Worm (Caenorhabditis elegans) whole organism, late embryonic: ENCODE measurements around the gene ZK1067.4.

Experiments used
- C08G9.2 ChIP-seq: sonication (generic microtip); optimal IDR thresholded peaks from 2 replicates; lab custom pipeline; 2016; ENCODE audit warnings: mild to moderate bottlenecking, missing genetic modification characterization, moderate library complexity, missing compliant biosample characterization
- F13H6.1 ChIP-seq: sonication (generic microtip); optimal IDR thresholded peaks from 2 replicates; lab custom pipeline; 2016; ENCODE audit warnings: missing genetic modification characterization, missing compliant biosample characterization
- K02D7.2 ChIP-seq: sonication (generic microtip); optimal IDR thresholded peaks from 2 replicates; lab custom pipeline; 2017; ENCODE audit warnings: mild to moderate bottlenecking, missing genetic modification characterization, missing compliant biosample characterization
- Y22D7AL.16 ChIP-seq: sonication (generic microtip); optimal IDR thresholded peaks from 2 replicates; lab custom pipeline; 2016; ENCODE audit warnings: missing genetic modification characterization, missing compliant biosample characterization
- ahr-1 ChIP-seq: sonication (generic microtip); optimal IDR thresholded peaks from 2 replicates; lab custom pipeline; 2016; ENCODE audit warnings: missing genetic modification characterization, missing compliant biosample characterization
- ceh-14 ChIP-seq: sonication (generic microtip); optimal IDR thresholded peaks from 2 replicates; lab custom pipeline; 2016; ENCODE audit warnings: missing genotype, missing genetic modification characterization, missing compliant biosample characterization
- ceh-18 ChIP-seq: sonication (generic microtip); optimal IDR thresholded peaks from 2 replicates; lab custom pipeline; 2016; ENCODE audit warnings: missing genetic modification characterization, missing compliant biosample characterization
- ceh-19 ChIP-seq: fragments of 200-800 bp; sonication (Bioruptor generic); optimal IDR thresholded peaks from 2 replicates; lab custom pipeline; 2018; ENCODE audit warnings: mild to moderate bottlenecking, missing genetic modification characterization, missing compliant biosample characterization
- ceh-2 ChIP-seq: sonication (generic microtip); optimal IDR thresholded peaks from 2 replicates; lab custom pipeline; 2016; ENCODE audit warnings: missing genotype, missing genetic modification characterization, missing compliant biosample characterization
- ceh-22 ChIP-seq: sonication (generic microtip); optimal IDR thresholded peaks from 2 replicates; lab custom pipeline; 2017; ENCODE audit warnings: missing biosample characterization, missing genetic modification characterization
- ceh-24 ChIP-seq: sonication (generic microtip); optimal IDR thresholded peaks from 2 replicates; lab custom pipeline; 2016; ENCODE audit warnings: mild to moderate bottlenecking, missing genetic modification characterization, missing compliant biosample characterization
- ceh-30 ChIP-seq: fragments of 150-350 bp; optimal IDR thresholded peaks from 2 replicates; lab custom pipeline; 2014; ENCODE audit warnings: missing biosample characterization, missing genetic modification characterization
- ceh-31 ChIP-seq: sonication (generic microtip); optimal IDR thresholded peaks from 2 replicates; lab custom pipeline; 2016; ENCODE audit warnings: missing genetic modification characterization, missing compliant biosample characterization
- ceh-34 ChIP-seq: sonication (generic microtip); optimal IDR thresholded peaks from 2 replicates; lab custom pipeline; 2016; ENCODE audit warnings: mild to moderate bottlenecking, missing genetic modification characterization, missing compliant biosample characterization
- ceh-45 ChIP-seq: fragments of 200-800 bp; sonication (Bioruptor generic); IDR thresholded peaks from 2 replicates; pipeline ENCODE4 v1.3.6; 2022; ENCODE audit warnings: missing genetic modification reagents, missing genetic modification characterization, missing compliant biosample characterization
- ceh-48 ChIP-seq: sonication (generic microtip); optimal IDR thresholded peaks from 2 replicates; lab custom pipeline; 2016; ENCODE audit warnings: missing genetic modification characterization, inconsistent platforms, missing compliant biosample characterization
- ceh-6 ChIP-seq: fragments of 200-800 bp; sonication (Bioruptor generic); optimal IDR thresholded peaks from 2 replicates; lab custom pipeline; 2018; ENCODE audit warnings: mild to moderate bottlenecking, missing genetic modification characterization, missing compliant biosample characterization
- che-1 ChIP-seq: sonication (generic microtip); optimal IDR thresholded peaks from 2 replicates; lab custom pipeline; 2016; ENCODE audit warnings: mild to moderate bottlenecking, missing genetic modification characterization, missing compliant biosample characterization
- ets-4 ChIP-seq: sonication (generic microtip); optimal IDR thresholded peaks from 2 replicates; lab custom pipeline; 2016; ENCODE audit warnings: missing genetic modification characterization, missing compliant biosample characterization
- fkh-10 ChIP-seq: fragments of 150-350 bp; optimal IDR thresholded peaks from 2 replicates; lab custom pipeline; 2014; ENCODE audit warnings: missing biosample characterization, missing genetic modification reagents, missing genetic modification characterization
- fkh-6 ChIP-seq: sonication (generic microtip); optimal IDR thresholded peaks from 2 replicates; lab custom pipeline; 2016; ENCODE audit warnings: missing genetic modification characterization, missing compliant biosample characterization
- gmeb-2 ChIP-seq: sonication (generic microtip); optimal IDR thresholded peaks from 2 replicates; lab custom pipeline; 2016; ENCODE audit warnings: missing genetic modification characterization, inconsistent platforms, missing compliant biosample characterization
- hlh-15 ChIP-seq: sonication (generic microtip); optimal IDR thresholded peaks from 2 replicates; lab custom pipeline; 2016; ENCODE audit warnings: missing genetic modification characterization, missing compliant biosample characterization
- hlh-30 ChIP-seq: sonication (generic microtip); optimal IDR thresholded peaks from 2 replicates; lab custom pipeline; 2017; ENCODE audit warnings: antibody characterized with exemption, missing genetic modification characterization, missing compliant biosample characterization; ENCODE audit not compliant: insufficient read depth
- hlh-6 ChIP-seq: sonication (generic microtip); optimal IDR thresholded peaks from 2 replicates; lab custom pipeline; 2016; ENCODE audit warnings: missing genotype, missing genetic modification characterization, missing compliant biosample characterization
- hlh-8 ChIP-seq: sonication (generic microtip); optimal IDR thresholded peaks from 2 replicates; lab custom pipeline; 2016; ENCODE audit warnings: missing genotype, missing genetic modification characterization, missing compliant biosample characterization
- lim-6 ChIP-seq: sonication (generic microtip); optimal IDR thresholded peaks from 2 replicates; lab custom pipeline; 2016; ENCODE audit warnings: missing genetic modification characterization, missing compliant biosample characterization
- lin-11 ChIP-seq: fragments of 200-800 bp; sonication (Bioruptor generic); optimal IDR thresholded peaks from 2 replicates; lab custom pipeline; 2018; ENCODE audit warnings: mild to moderate bottlenecking, missing genetic modification characterization, missing compliant biosample characterization
- madf-2 ChIP-seq: sonication (generic microtip); optimal IDR thresholded peaks from 2 replicates; lab custom pipeline; 2017; ENCODE audit warnings: missing genetic modification characterization, missing compliant biosample characterization
- nhr-11 ChIP-seq: fragments of 150-350 bp; optimal IDR thresholded peaks from 2 replicates; lab custom pipeline; 2014; ENCODE audit warnings: missing biosample characterization, missing genetic modification characterization
- odd-2 ChIP-seq: sonication (generic microtip); optimal IDR thresholded peaks from 2 replicates; lab custom pipeline; 2017; ENCODE audit warnings: antibody characterized with exemption, mild to moderate bottlenecking, missing genetic modification characterization, missing compliant biosample characterization
- pat-9 ChIP-seq: fragments of 200-800 bp; sonication (Bioruptor generic); optimal IDR thresholded peaks from 2 replicates; lab custom pipeline; 2018; ENCODE audit warnings: mild to moderate bottlenecking, missing genetic modification characterization, moderate library complexity, missing compliant biosample characterization
- pax-1 ChIP-seq: fragments of 150-350 bp; optimal IDR thresholded peaks from 2 replicates; lab custom pipeline; 2014; ENCODE audit warnings: missing biosample characterization, missing genetic modification characterization
- pqm-1 ChIP-seq: sonication (generic microtip); optimal IDR thresholded peaks from 2 replicates; lab custom pipeline; 2016; ENCODE audit warnings: missing genetic modification characterization, missing compliant biosample characterization
- pros-1 ChIP-seq: fragments of 150-350 bp; optimal IDR thresholded peaks from 2 replicates; lab custom pipeline; 2014; ENCODE audit warnings: missing biosample characterization, missing genetic modification reagents, missing genetic modification characterization
- ref-2 ChIP-seq: sonication (generic microtip); optimal IDR thresholded peaks from 2 replicates; lab custom pipeline; 2016; ENCODE audit warnings: missing genetic modification characterization, missing compliant biosample characterization
- sox-2 ChIP-seq: fragments of 200-800 bp; sonication (Bioruptor generic); IDR thresholded peaks from 2 replicates; pipeline ENCODE4 v1.3.6; 2022; ENCODE audit warnings: missing genetic modification reagents, missing genetic modification characterization, missing compliant biosample characterization
- sox-4 ChIP-seq: sonication (generic microtip); optimal IDR thresholded peaks from 2 replicates; lab custom pipeline; 2017; ENCODE audit warnings: mild to moderate bottlenecking, missing genetic modification characterization, inconsistent platforms, missing compliant biosample characterization
- syd-9 ChIP-seq: sonication (generic microtip); optimal IDR thresholded peaks from 2 replicates; lab custom pipeline; 2016; ENCODE audit warnings: mild to moderate bottlenecking, missing genetic modification characterization, moderate library complexity, missing compliant biosample characterization
- unc-3 ChIP-seq, 2 experiments: fragments of 200-800 bp in 1 of 2; sonication (Bioruptor generic) in 1 of 2; sonication (generic microtip) in 1 of 2; conservative IDR thresholded peaks in 1 of 2; optimal IDR thresholded peaks in 1 of 2; 2 replicates each; pipeline versions ENCODE4 v1.3.6 to Lab custom; 2016 to 2022; ENCODE audit warnings: missing compliant biosample characterization in 2 of 2, missing genetic modification characterization in 2 of 2, missing genetic modification reagents in 1 of 2
- zip-5 ChIP-seq: sonication (generic microtip); optimal IDR thresholded peaks from 2 replicates; lab custom pipeline; 2016; ENCODE audit warnings: missing genetic modification characterization, missing compliant biosample characterization

The ZK1067.4 gene

DNA sequence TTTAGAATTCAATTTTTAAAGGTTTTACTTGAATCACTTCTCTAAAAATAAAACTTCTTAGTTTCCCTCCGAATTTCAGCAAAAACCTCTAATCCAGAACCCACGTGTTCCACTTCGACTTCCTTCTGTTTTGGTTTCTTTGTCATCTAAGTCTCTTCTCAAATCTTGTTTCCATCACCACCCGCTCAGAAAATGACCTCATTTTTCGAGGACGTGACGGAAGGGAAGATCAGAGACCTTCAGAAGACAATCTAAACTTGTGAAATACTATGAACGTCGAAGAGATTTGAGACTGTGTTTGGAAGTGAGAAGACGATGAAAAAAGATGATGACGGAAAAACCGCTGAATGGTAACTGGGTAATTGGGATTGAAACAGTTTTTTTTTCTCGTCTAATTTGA lies 20.5 kb upstream of the ZK1067.4 start:
- TF ChIP-seq ceh-6 (no peak), hlh-8 (tag; lab: Kevin White, UChicago) (no peak), sox-2 (GFP tag; lab: Robert Waterston, UW) (no peak), lim-6 (tag; lab: Kevin White, UChicago) (no peak), pqm-1 (tag; lab: Kevin White, UChicago) (no peak), ceh-19 (GFP tag; lab: Kevin White, UChicago) (no peak), F13H6.1 (tag; lab: Kevin White, UChicago) (no peak), fkh-6 (no peak), Y22D7AL.16 (no peak), zip-5 (no peak), K02D7.2 (tag; lab: Kevin White, UChicago) (no peak), sox-4 (no peak), lin-11 (no peak), ref-2 (no peak), madf-2 (tag; lab: Kevin White, UChicago) (no peak), ceh-30 (tag; lab: Kevin White, UChicago) (no peak), pat-9 (tag; lab: Kevin White, UChicago) (no peak)

ce11 chrII:9190513-9191099 lies 19.6 kb upstream of the ZK1067.4 start:
- TF ChIP-seq lin-11 = no peak
- no peak for TF ChIP-seq hlh-6 (tag; lab: Kevin White, UChicago)
- no peak for TF ChIP-seq odd-2 (tag; lab: Kevin White, UChicago)
- TF ChIP-seq ets-4 (tag; lab: Kevin White, UChicago) = no peak
- TF ChIP-seq ceh-24 (tag; lab: Kevin White, UChicago) = no peak
- TF ChIP-seq ahr-1 (tag; lab: Kevin White, UChicago) = no peak
- no peak for TF ChIP-seq ceh-48 (tag; lab: Kevin White, UChicago)
- TF ChIP-seq ceh-18 (tag; lab: Kevin White, UChicago) = no peak
- no peak for TF ChIP-seq ceh-19 (GFP tag; lab: Kevin White, UChicago)
- no peak for TF ChIP-seq ceh-2
- no peak for TF ChIP-seq ref-2
- TF ChIP-seq ceh-6 = no peak
- TF ChIP-seq syd-9 (tag; lab: Kevin White, UChicago) = no peak

DNA sequence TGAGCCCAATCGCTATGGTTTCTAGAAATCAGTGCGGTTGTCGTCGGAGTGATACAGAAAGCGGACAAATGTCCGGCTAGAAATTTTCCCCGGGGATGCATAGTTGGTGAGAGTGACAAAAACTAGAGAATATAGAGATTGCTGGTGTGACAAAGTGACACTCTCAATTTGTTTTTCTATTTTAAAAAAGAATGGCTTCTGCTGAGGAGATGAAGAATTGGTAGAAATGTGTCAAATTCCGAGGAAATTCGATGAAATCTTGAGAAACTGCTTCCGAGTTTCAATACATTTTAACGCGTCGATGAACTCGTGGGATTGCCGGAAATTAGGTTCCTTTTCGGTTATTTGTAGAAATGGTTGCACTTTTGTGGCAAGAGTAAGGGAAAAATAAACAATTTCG lies 16.0 kb upstream of the ZK1067.4 start, which contains the start of gene twk-4:
twk-4 (minus strand) TSS at position 101 of the 400 bp plus-strand sequence.
- TF ChIP-seq unc-3 (GFP tag; conservative IDR thresholded peaks at IDR 0.05; lab: Robert Waterston, UW) (no peak), unc-3 (tag; optimal IDR thresholded peaks at IDR 0.05; lab: Kevin White, UChicago) (no peak), sox-4 (no peak), nhr-11 (no peak), pros-1 (tag; lab: Kevin White, UChicago) (no peak), ceh-6 (no peak)

ce11 chrII:9196325-9196724 lies 13.9 kb upstream of the ZK1067.4 start:
- no peak for TF ChIP-seq madf-2 (tag; lab: Kevin White, UChicago)
- no peak for TF ChIP-seq ceh-14 (tag; lab: Kevin White, UChicago)
- no peak for TF ChIP-seq ceh-45 (GFP tag; lab: Robert Waterston, UW)

DNA sequence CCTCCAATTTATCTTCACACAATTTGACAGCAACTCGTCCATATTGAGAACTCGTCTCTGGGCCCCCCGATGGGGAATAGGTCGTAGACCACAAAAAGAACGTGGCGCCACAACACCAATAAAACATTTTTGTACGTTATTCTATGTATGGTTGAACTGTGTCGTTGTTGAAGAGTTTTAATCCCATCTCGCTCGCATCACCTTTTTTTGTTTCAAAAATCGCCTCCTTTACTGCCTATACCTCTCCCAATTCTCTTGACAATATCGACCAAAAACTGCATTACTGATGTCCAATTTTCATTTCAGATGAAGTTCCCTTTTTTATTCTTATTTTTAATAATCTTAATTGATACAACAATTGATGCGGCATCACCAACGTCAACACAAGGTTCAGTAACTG lies 13.0 kb upstream of the ZK1067.4 start, which contains the start of gene let-23:
let-23 (plus strand) TSS at position 301 of the 400 bp plus-strand sequence.
- TF ChIP-seq fkh-6 = no peak
- TF ChIP-seq fkh-10 (GFP tag; lab: Kevin White, UChicago) = no peak
- TF ChIP-seq ceh-22 (tag; lab: Kevin White, UChicago) = no peak
- TF ChIP-seq Y22D7AL.16 = no peak
- TF ChIP-seq pax-1 (tag; lab: Kevin White, UChicago) = no peak
- TF ChIP-seq lin-11 = no peak
- TF ChIP-seq ceh-34 (tag; lab: Kevin White, UChicago) = no peak
- TF ChIP-seq hlh-30 = no peak
- TF ChIP-seq ceh-31 = no peak
- no peak for TF ChIP-seq ceh-2
- no peak for TF ChIP-seq hlh-15
- TF ChIP-seq C08G9.2 = no peak
- no peak for TF ChIP-seq hlh-6 (tag; lab: Kevin White, UChicago)
- no peak for TF ChIP-seq gmeb-2 (tag; lab: Kevin White, UChicago)
- no peak for TF ChIP-seq che-1
- no peak for TF ChIP-seq ceh-24 (tag; lab: Kevin White, UChicago)
